Worm (Caenorhabditis elegans): Measurements from ENCODE around the gene act-3.

The act-3 gene

DNA sequence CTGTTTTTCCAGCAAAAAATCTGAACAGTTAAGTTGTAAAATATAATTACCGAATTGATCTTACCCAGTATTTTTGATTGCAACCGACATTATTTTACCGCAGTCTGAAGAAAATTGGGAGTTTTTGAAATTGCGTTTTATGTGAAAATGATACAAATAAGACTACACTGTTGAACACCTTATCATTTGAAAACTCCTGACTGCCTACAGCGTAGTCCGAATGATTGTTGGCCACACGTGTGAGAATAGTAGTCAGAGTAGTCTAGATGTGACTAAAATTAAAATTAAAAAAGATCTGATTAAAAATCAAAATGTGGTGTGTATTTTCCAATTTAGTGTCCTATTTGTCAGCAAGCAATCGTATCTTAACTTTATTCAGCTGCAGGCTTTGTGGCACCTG lies 27.6 kb downstream of the act-3 start, which contains the start of gene dhs-18:
Gene dhs-18, minus strand, starts transcription at position 104 of the 400 bp plus-strand sequence.
- TF ChIP-seq K09A11.1 (tag; optimal IDR thresholded peaks at IDR 0.05; ENCODE audit: insufficient read depth) (no peak), unc-55 (GFP tag; optimal IDR thresholded peaks at IDR 0.05) (no peak), tbx-7 (tag; optimal IDR thresholded peaks at IDR 0.05) (no peak), nhr-232 (tag; optimal IDR thresholded peaks at IDR 0.05) (no peak), sox-2 (GFP tag; IDR thresholded peaks at IDR 0.05) (no peak), tbx-2 (tag; optimal IDR thresholded peaks at IDR 0.05) (no peak), lin-11 (tag; optimal IDR thresholded peaks at IDR 0.05) (no peak), T23F11.4 (GFP tag; optimal IDR thresholded peaks at IDR 0.05) (no peak), pha-4 (tag; optimal IDR thresholded peaks at IDR 0.05) (no peak), pha-2 (tag; optimal IDR thresholded peaks at IDR 0.05) (no peak), elt-2 (tag; optimal IDR thresholded peaks at IDR 0.05) (no peak)

- TF ChIP-seq ref-2 (tag; optimal IDR thresholded peaks at IDR 0.05) (no peak), ceh-14 (tag; optimal IDR thresholded peaks at IDR 0.05) (no peak), F13H6.1 (tag; optimal IDR thresholded peaks at IDR 0.05) (no peak), pha-2 (tag; optimal IDR thresholded peaks at IDR 0.05) (no peak), ceh-18 (tag; optimal IDR thresholded peaks at IDR 0.05) (no peak), npax-4 (tag; optimal IDR thresholded peaks at IDR 0.05) (no peak), dve-1 (tag; optimal IDR thresholded peaks at IDR 0.05) (no peak), odd-2 (tag; optimal IDR thresholded peaks at IDR 0.05) (no peak), hlh-30 (tag; optimal IDR thresholded peaks at IDR 0.05; ENCODE audit: insufficient read depth) (no peak)
These were observed 30.5 kb downstream of the act-3 start, which contains the start of gene C45B11.6 for ce11 chrV:11043767-11044166. TSS of gene C45B11.6 (plus strand) at chrV:11044067.

ce11 chrV:11042538-11042937 lies 31.8 kb downstream of the act-3 start, which contains the start of gene C45B11.2:
TSS of gene C45B11.2 (plus strand) at chrV:11042710.
- TF ChIP-seq syd-9 (tag; optimal IDR thresholded peaks at IDR 0.05) (no peak), ceh-19 (GFP tag; optimal IDR thresholded peaks at IDR 0.05) (no peak), sox-4 (tag; optimal IDR thresholded peaks at IDR 0.05) (no peak), pha-4 (tag; optimal IDR thresholded peaks at IDR 0.05) (no peak), mec-3 (tag; optimal IDR thresholded peaks at IDR 0.05; ENCODE audit: borderline replicate concordance) (no peak), fkh-6 (tag; optimal IDR thresholded peaks at IDR 0.05) (no peak), zip-5 (tag; optimal IDR thresholded peaks at IDR 0.05) (no peak), odd-2 (tag; optimal IDR thresholded peaks at IDR 0.05) (no peak), tbx-7 (tag; optimal IDR thresholded peaks at IDR 0.05) (no peak), dmd-4 (tag; optimal IDR thresholded peaks at IDR 0.05; ENCODE audit: borderline replicate concordance) (no peak), Y22D7AL.16 (tag; optimal IDR thresholded peaks at IDR 0.05) (no peak), ceh-31 (tag; optimal IDR thresholded peaks at IDR 0.05) (no peak), ceh-48 (tag; optimal IDR thresholded peaks at IDR 0.05) (no peak), ets-4 (tag; optimal IDR thresholded peaks at IDR 0.05) (no peak)

DNA sequence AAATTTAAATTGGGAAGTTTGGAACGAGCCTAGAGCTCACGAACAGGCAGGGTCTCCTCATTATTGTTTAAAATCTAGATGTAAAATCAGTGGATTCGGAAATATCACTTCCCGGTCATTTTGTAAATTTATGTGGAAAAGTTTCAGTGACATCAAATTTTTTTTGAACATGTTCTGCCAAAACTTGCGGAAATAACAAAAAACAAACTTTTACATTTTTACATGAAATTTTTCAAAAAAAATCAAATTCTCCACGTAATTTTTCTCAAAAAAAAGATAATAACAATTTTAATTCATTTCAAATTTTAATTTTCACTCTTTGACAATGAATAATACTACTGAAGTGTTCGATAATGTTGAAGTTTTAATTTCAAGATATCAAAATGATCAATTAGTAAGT lies 32.8 kb downstream of the act-3 start, which contains the start of gene C45B11.5:
Gene C45B11.5, plus strand, starts transcription at position 301 of the 400 bp plus-strand sequence.
- TF ChIP-seq hlh-15 (tag; optimal IDR thresholded peaks at IDR 0.05) (no peak), nhr-232 (tag; optimal IDR thresholded peaks at IDR 0.05) (no peak), odd-2 (tag; optimal IDR thresholded peaks at IDR 0.05) (no peak), ceh-18 (tag; optimal IDR thresholded peaks at IDR 0.05) (no peak), pha-2 (tag; optimal IDR thresholded peaks at IDR 0.05) (no peak), ttx-3 (tag; optimal IDR thresholded peaks at IDR 0.05) (no peak), hlh-13 (GFP tag; optimal IDR thresholded peaks at IDR 0.05) (no peak), ref-2 (tag; optimal IDR thresholded peaks at IDR 0.05) (no peak), rnt-1 (tag; optimal IDR thresholded peaks at IDR 0.05) (no peak), unc-55 (GFP tag; optimal IDR thresholded peaks at IDR 0.05) (no peak), nhr-11 (tag; optimal IDR thresholded peaks at IDR 0.05) (no peak), ceh-48 (tag; optimal IDR thresholded peaks at IDR 0.05) (no peak), ceh-45 (GFP tag; IDR thresholded peaks at IDR 0.05) (no peak), unc-3 (GFP tag; conservative IDR thresholded peaks at IDR 0.05) (no peak), unc-3 (tag; optimal IDR thresholded peaks at IDR 0.05) (no peak), K02D7.2 (tag; optimal IDR thresholded peaks at IDR 0.05) (no peak), ztf-16 (tag; optimal IDR thresholded peaks at IDR 0.05) (no peak), unc-42 (tag; optimal IDR thresholded peaks at IDR 0.05) (no peak), pros-1 (tag; optimal IDR thresholded peaks at IDR 0.05) (no peak)
